Fruit fly (Drosophila melanogaster) Kc167 (cell line): Measurements from ENCODE around the gene dind.

Experiments
- Myc ChIP-seq: fragments of >200 bp; optimal IDR thresholded peaks from 2 replicates; lab custom pipeline; 2017; ENCODE audit warnings: missing external identifiers
- Sin3A ChIP-seq: fragments of >200 bp; optimal IDR thresholded peaks from 2 replicates; lab custom pipeline; 2018; ENCODE audit warnings: missing external identifiers
- h ChIP-seq: fragments of >200 bp; optimal IDR thresholded peaks from 3 replicates; lab custom pipeline; 2018; ENCODE audit warnings: missing external identifiers
- psq ChIP-seq: fragments of >200 bp; optimal IDR thresholded peaks from 2 replicates; lab custom pipeline; 2017; ENCODE audit warnings: missing external identifiers

DNA sequence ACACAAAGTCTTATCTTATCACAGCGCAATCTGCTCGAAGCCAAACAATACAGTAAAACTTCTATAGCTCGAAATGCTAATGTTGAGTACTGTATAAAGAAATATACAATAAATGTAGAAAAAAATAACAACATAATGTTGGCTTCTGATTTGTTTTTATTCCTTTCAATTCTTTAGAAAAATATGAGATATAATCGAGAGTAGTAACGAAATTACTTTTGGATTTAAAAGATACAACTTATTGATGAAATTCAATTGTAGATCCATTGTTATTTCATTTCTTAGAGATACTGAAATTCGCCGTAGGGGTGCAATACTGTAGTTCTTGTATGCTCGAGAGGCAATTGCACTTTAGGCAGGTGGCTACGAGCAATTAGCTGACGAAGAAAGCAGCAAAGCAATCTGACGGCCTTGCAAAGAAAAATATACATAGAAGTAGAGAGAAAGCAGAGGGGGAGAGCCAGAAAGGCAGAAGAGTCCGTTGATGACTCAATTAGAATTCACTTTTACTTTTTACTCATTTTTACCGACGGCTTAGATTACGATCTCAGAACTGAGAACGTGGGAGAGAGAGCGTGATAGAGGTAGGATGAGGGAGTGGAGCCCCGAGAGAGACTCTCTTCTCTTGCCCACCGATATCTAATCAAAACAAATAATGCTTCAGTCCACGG is 6.8 kb downstream of the dind start:
- no peak for TF ChIP-seq h
- no peak for TF ChIP-seq psq (lab: Kevin White, UChicago)
- TF ChIP-seq Sin3A (lab: Kevin White, UChicago): no peak
- TF ChIP-seq Myc: no peak
